Worm (Caenorhabditis elegans) whole organism, L1 larva: ENCODE data around the gene tag-321.

ENCODE experiments used
- elt-3 ChIP-seq, 6 experiments: fragments of 150-350 bp in 1 of 6; sonication (generic microtip); optimal IDR thresholded peaks; 2 replicates each; lab custom pipeline; 2017 to 2018; ENCODE audit warnings: missing biosample characterization in 6 of 6, missing genetic modification characterization in 6 of 6, inconsistent platforms in 1 of 6
- hlh-17 ChIP-seq: fragments of 200-800 bp; sonication (Bioruptor generic); optimal IDR thresholded peaks from 2 replicates; lab custom pipeline; 2018; ENCODE audit warnings: missing genetic modification characterization, mild to moderate bottlenecking, missing compliant biosample characterization, moderate library complexity, borderline replicate concordance
- lir-3 ChIP-seq: sonication (generic microtip); optimal IDR thresholded peaks from 2 replicates; lab custom pipeline; 2016; ENCODE audit warnings: mild to moderate bottlenecking, missing genetic modification characterization, moderate library complexity, missing compliant biosample characterization; ENCODE audit not compliant: poor library complexity
- mep-1 ChIP-seq: fragments of 150-350 bp; optimal IDR thresholded peaks from 2 replicates; lab custom pipeline; 2014; ENCODE audit warnings: missing biosample characterization, missing genetic modification characterization
- nhr-11 ChIP-seq: fragments of 150-350 bp; optimal IDR thresholded peaks from 2 replicates; lab custom pipeline; 2014; ENCODE audit warnings: missing biosample characterization, missing genetic modification characterization
- nhr-28 ChIP-seq: fragments of 150-350 bp; optimal IDR thresholded peaks from 2 replicates; lab custom pipeline; 2014; ENCODE audit warnings: missing biosample characterization, missing genetic modification characterization
- sox-4 ChIP-seq: sonication (generic microtip); optimal IDR thresholded peaks from 2 replicates; lab custom pipeline; 2016; ENCODE audit warnings: missing genetic modification characterization, missing compliant biosample characterization
- unc-130 ChIP-seq: fragments of 150-350 bp; optimal IDR thresholded peaks from 2 replicates; lab custom pipeline; 2017; ENCODE audit warnings: missing biosample characterization, missing genetic modification characterization, inconsistent platforms
- unc-86 ChIP-seq: sonication (generic microtip); optimal IDR thresholded peaks from 2 replicates; lab custom pipeline; 2016; ENCODE audit warnings: missing genetic modification characterization, missing compliant biosample characterization
- ztf-4 ChIP-seq: fragments of 150-350 bp; optimal IDR thresholded peaks from 2 replicates; lab custom pipeline; 2014; ENCODE audit warnings: missing biosample characterization, missing genetic modification characterization

DNA sequence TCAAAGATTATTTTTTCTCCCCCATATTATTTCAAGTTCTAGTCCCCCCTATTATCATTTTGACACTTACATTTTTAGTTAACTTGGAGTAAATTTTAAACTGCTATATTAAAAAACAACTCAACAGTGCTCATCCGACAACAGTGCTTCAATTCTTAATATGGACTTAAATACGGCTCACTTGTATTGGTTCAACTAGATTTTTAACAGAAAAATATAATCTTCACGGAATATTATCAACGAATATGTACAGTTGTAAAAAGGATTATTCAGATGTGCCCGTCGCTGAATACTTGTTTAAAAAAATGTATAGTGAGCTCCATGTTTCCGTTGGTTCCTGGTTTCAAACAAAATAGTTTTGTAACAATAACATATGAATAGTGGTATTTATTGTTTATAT lies 16.7 kb upstream of the tag-321 start:
- TF ChIP-seq unc-86 (tag; lab: Kevin White, UChicago) = no peak
- TF ChIP-seq lir-3 (tag; lab: Kevin White, UChicago) = no peak
- TF ChIP-seq sox-4 (tag; lab: Kevin White, UChicago) = no peak
- TF ChIP-seq hlh-17 (GFP tag; lab: Kevin White, UChicago) = no peak
- no peak for TF ChIP-seq ztf-4 (tag; lab: Kevin White, UChicago)
- TF ChIP-seq nhr-28 (tag; lab: Kevin White, UChicago) = no peak
- TF ChIP-seq elt-3 (tag; optimal IDR thresholded peaks at IDR 0.05; lab: Kevin White, UChicago) = no peak
- no peak for TF ChIP-seq mep-1 (tag; lab: Kevin White, UChicago)
- TF ChIP-seq unc-130 (tag; lab: Kevin White, UChicago) = no peak
- TF ChIP-seq nhr-11 (tag; lab: Kevin White, UChicago) = no peak
